Worm (Caenorhabditis elegans): ENCODE data around the gene hpl-1.

Gene hpl-1

ce11 chrX:13288715-13289114, 43.5 kb downstream of the hpl-1 start, which contains the start of gene R04D3.4:
Gene R04D3.4 (minus strand): TSS chrX:13288815.
- no peak for TF ChIP-seq ceh-6 (GFP tag; optimal IDR thresholded peaks at IDR 0.05)
- no peak for TF ChIP-seq pha-2 (tag; optimal IDR thresholded peaks at IDR 0.05)
- no peak for TF ChIP-seq sdc-2 (tag; optimal IDR thresholded peaks at IDR 0.05)
- TF ChIP-seq unc-86 (tag; optimal IDR thresholded peaks at IDR 0.05): no peak
- no peak for TF ChIP-seq T23F11.4 (GFP tag; optimal IDR thresholded peaks at IDR 0.05)
- TF ChIP-seq pax-1 (tag; optimal IDR thresholded peaks at IDR 0.05): no peak
- no peak for TF ChIP-seq ama-1 (optimal IDR thresholded peaks at IDR 0.05)
- no peak for TF ChIP-seq nhr-11 (tag; optimal IDR thresholded peaks at IDR 0.05)
- TF ChIP-seq hlh-8 (tag; optimal IDR thresholded peaks at IDR 0.05): no peak
- TF ChIP-seq Y22D7AL.16 (tag; optimal IDR thresholded peaks at IDR 0.05): no peak
- TF ChIP-seq pha-4 (tag; optimal IDR thresholded peaks at IDR 0.05): no peak
- TF ChIP-seq tbx-7 (tag; optimal IDR thresholded peaks at IDR 0.05): no peak

ce11 chrX:13290531-13290930, 45.3 kb downstream of the hpl-1 start, which contains the start of gene R04D3.3:
Gene R04D3.3 (minus strand): TSS chrX:13290631.
- TF ChIP-seq sox-2 (GFP tag; IDR thresholded peaks at IDR 0.05) (no peak), sdc-2 (tag; optimal IDR thresholded peaks at IDR 0.05) (no peak), F13H6.1 (tag; optimal IDR thresholded peaks at IDR 0.05) (no peak), C08G9.2 (tag; optimal IDR thresholded peaks at IDR 0.05) (no peak), C38D4.7 (GFP tag; optimal IDR thresholded peaks at IDR 0.05) (no peak), unc-3 (GFP tag; conservative IDR thresholded peaks at IDR 0.05) (no peak), unc-3 (tag; optimal IDR thresholded peaks at IDR 0.05) (no peak), mec-3 (tag; optimal IDR thresholded peaks at IDR 0.05; ENCODE audit: borderline replicate concordance) (no peak), fkh-10 (GFP tag; optimal IDR thresholded peaks at IDR 0.05) (no peak), ceh-9 (tag; optimal IDR thresholded peaks at IDR 0.05) (no peak), lin-11 (tag; optimal IDR thresholded peaks at IDR 0.05) (no peak), ceh-22 (tag; optimal IDR thresholded peaks at IDR 0.05) (no peak), fkh-6 (tag; optimal IDR thresholded peaks at IDR 0.05) (no peak)

ce11 chrX:13291506-13291905, 46.3 kb downstream of the hpl-1 start, which contains the start of gene srd-38:
Gene srd-38 (plus strand): TSS chrX:13291806.
- TF ChIP-seq syd-9 (tag; optimal IDR thresholded peaks at IDR 0.05): no peak
- no peak for TF ChIP-seq pax-1 (tag; optimal IDR thresholded peaks at IDR 0.05)
- TF ChIP-seq ceh-22 (tag; optimal IDR thresholded peaks at IDR 0.05): no peak
- no peak for TF ChIP-seq fkh-6 (tag; optimal IDR thresholded peaks at IDR 0.05)
- no peak for TF ChIP-seq ceh-30 (tag; optimal IDR thresholded peaks at IDR 0.05)
- no peak for TF ChIP-seq ref-2 (tag; optimal IDR thresholded peaks at IDR 0.05)
- TF ChIP-seq zip-5 (tag; optimal IDR thresholded peaks at IDR 0.05): no peak
- TF ChIP-seq unc-55 (GFP tag; optimal IDR thresholded peaks at IDR 0.05): no peak
- no peak for TF ChIP-seq ceh-6 (GFP tag; optimal IDR thresholded peaks at IDR 0.05)
- TF ChIP-seq ceh-24 (tag; optimal IDR thresholded peaks at IDR 0.05): no peak
- TF ChIP-seq K09A11.1 (tag; optimal IDR thresholded peaks at IDR 0.05; ENCODE audit: insufficient read depth): no peak
- TF ChIP-seq hlh-30 (tag; optimal IDR thresholded peaks at IDR 0.05; ENCODE audit: insufficient read depth): no peak
- no peak for TF ChIP-seq hlh-6 (tag; optimal IDR thresholded peaks at IDR 0.05)
- no peak for TF ChIP-seq pat-9 (tag; optimal IDR thresholded peaks at IDR 0.05)
- TF ChIP-seq sox-4 (tag; optimal IDR thresholded peaks at IDR 0.05): no peak
- TF ChIP-seq dve-1 (tag; optimal IDR thresholded peaks at IDR 0.05): no peak

- TF ChIP-seq syd-9 (tag; optimal IDR thresholded peaks at IDR 0.05) (no peak), gmeb-2 (tag; optimal IDR thresholded peaks at IDR 0.05) (no peak), sdc-2 (tag; optimal IDR thresholded peaks at IDR 0.05) (no peak), hlh-15 (tag; optimal IDR thresholded peaks at IDR 0.05) (no peak), tbx-7 (tag; optimal IDR thresholded peaks at IDR 0.05) (no peak), hlh-6 (tag; optimal IDR thresholded peaks at IDR 0.05) (no peak)
Observed at ce11 chrX:13293023-13293422, 47.8 kb downstream of the hpl-1 start.

Data from whole organism, late embryonic.